Worm (Caenorhabditis elegans): ENCODE results near the gene mdt-6.

ce11 chrV:7072309-7072708 is 12.9 kb upstream of the mdt-6 start, which contains the start of gene F27B10.1:
- TF ChIP-seq ets-7 (tag; optimal IDR thresholded peaks at IDR 0.05) (no peak), ama-1 (optimal IDR thresholded peaks at IDR 0.05) (no peak)
